Fruit fly (Drosophila melanogaster) whole organism, pupa: ENCODE results near the gene CG33308.

Experiments
- CG12605 ChIP-seq: fragments of 200-800 bp; sonication (Bioruptor generic); IDR thresholded peaks from 2 replicates; pipeline ENCODE4 v1.3.6; 2022; ENCODE audit warnings: missing biosample characterization, missing genetic modification characterization
- CG13204 ChIP-seq: fragments of 200-800 bp; sonication (Bioruptor generic); optimal IDR thresholded peaks from 2 replicates; lab custom pipeline; 2018; ENCODE audit warnings: missing biosample characterization, mild to moderate bottlenecking, missing genetic modification characterization, moderate library complexity
- CG4496 ChIP-seq: fragments of 200-800 bp; sonication (Bioruptor generic); IDR thresholded peaks from 3 replicates; pipeline ENCODE4 v1.3.6; 2022; ENCODE audit warnings: missing biosample characterization, missing genetic modification characterization
- CG8159 ChIP-seq: fragments of 200-800 bp; sonication (Bioruptor generic); optimal IDR thresholded peaks from 3 replicates; lab custom pipeline; 2018; ENCODE audit warnings: missing biosample characterization, mild to moderate bottlenecking, missing genetic modification characterization, moderate library complexity
- CG8301 ChIP-seq: fragments of 200-800 bp; sonication (Bioruptor generic); optimal IDR thresholded peaks from 2 replicates; lab custom pipeline; 2018; ENCODE audit warnings: missing biosample characterization, mild to moderate bottlenecking, missing genetic modification characterization
- CG9948 ChIP-seq: fragments of 200-800 bp; sonication (Bioruptor generic); optimal IDR thresholded peaks from 2 replicates; lab custom pipeline; 2018; ENCODE audit warnings: missing biosample characterization, mild to moderate bottlenecking, missing genetic modification characterization, moderate library complexity
- D1 ChIP-seq: fragments of 200-800 bp; sonication (Bioruptor generic); optimal IDR thresholded peaks from 2 replicates; lab custom pipeline; 2018; ENCODE audit warnings: missing biosample characterization, mild to moderate bottlenecking, missing genetic modification characterization, moderate library complexity
- EcR ChIP-seq: fragments of 200-800 bp; sonication (Bioruptor generic); optimal IDR thresholded peaks from 3 replicates; lab custom pipeline; 2019; ENCODE audit warnings: missing biosample characterization, missing genetic modification characterization, mild to moderate bottlenecking, moderate library complexity, missing genetic modification reagents
- fd96Ca ChIP-seq: fragments of 200-800 bp; sonication (Bioruptor generic); IDR thresholded peaks from 3 replicates; pipeline ENCODE4 v1.3.6; 2022; ENCODE audit warnings: missing biosample characterization, missing genetic modification characterization
- rn ChIP-seq: fragments of 200-800 bp; sonication (Bioruptor generic); IDR thresholded peaks from 2 replicates; pipeline ENCODE4 v1.3.6; 2022; ENCODE audit warnings: missing biosample characterization, missing genetic modification characterization

dm6 chr2L:14774713-14775112 is 27.4 kb upstream of the CG33308 start, which contains the start of gene CG4650:
- TF ChIP-seq CG13204 (GFP tag; lab: Kevin White, UChicago) (no peak), rn (GFP tag; lab: Robert Waterston, UW) (no peak), EcR (no peak), CG8301 (tag; lab: Kevin White, UChicago) (no peak), D1 (tag; lab: Kevin White, UChicago) (no peak), fd96Ca (GFP tag; lab: Robert Waterston, UW) (no peak), CG4496 (GFP tag; lab: Robert Waterston, UW) (no peak), CG12605 (GFP tag; lab: Robert Waterston, UW) (no peak), CG8159 (no peak), CG9948 (tag; lab: Kevin White, UChicago) (no peak)
